Worm (Caenorhabditis elegans) whole organism, L4 larva: ENCODE data around the gene bath-24.
A peak's percentile ranks its signal among the peaks of the same experiment; 100 is the strongest.

Source experiments
- F26F4.8 ChIP-seq: fragments of 200-800 bp; sonication (Bioruptor generic); conservative IDR thresholded peaks from 2 replicates; pipeline ENCODE4 v1.3.6; 2022; ENCODE audit warnings: missing genetic modification characterization, missing compliant biosample characterization
- F44E2.7 ChIP-seq: fragments of 200-800 bp; sonication (Bioruptor generic); IDR thresholded peaks from 2 replicates; pipeline ENCODE4 v2.1.2; 2022; ENCODE audit warnings: missing genetic modification characterization, missing compliant biosample characterization
- T20F7.1 ChIP-seq: fragments of 200-800 bp; sonication (Bioruptor generic); optimal IDR thresholded peaks from 2 replicates; lab custom pipeline; 2018; ENCODE audit warnings: mild to moderate bottlenecking, missing genetic modification characterization, missing compliant biosample characterization
- T26A8.4 ChIP-seq: fragments of 200-800 bp; sonication (Bioruptor generic); IDR thresholded peaks from 2 replicates; pipeline ENCODE4 v1.3.6; 2022; ENCODE audit warnings: missing genetic modification characterization, missing compliant biosample characterization
- Y105C5A.15 ChIP-seq: fragments of 200-800 bp; sonication (Bioruptor generic); IDR thresholded peaks from 2 replicates; pipeline ENCODE4 v1.3.6; 2022; ENCODE audit warnings: missing genetic modification characterization, missing compliant biosample characterization
- ZK337.2 ChIP-seq: fragments of 200-800 bp; sonication (Bioruptor generic); IDR thresholded peaks from 2 replicates; pipeline ENCODE4 v1.3.6; 2022; ENCODE audit warnings: missing genetic modification reagents, missing genetic modification characterization, missing compliant biosample characterization
- aha-1 ChIP-seq: fragments of 150-350 bp; peaks from one replicate; lab custom pipeline; 2014; ENCODE audit warnings: missing biosample characterization, missing genetic modification characterization
- arid-1 ChIP-seq: fragments of 200-800 bp; sonication (Bioruptor generic); conservative IDR thresholded peaks from 2 replicates; pipeline ENCODE4 v1.3.6; 2022; ENCODE audit warnings: missing genetic modification reagents, missing genetic modification characterization, missing compliant biosample characterization
- ceh-44 ChIP-seq: fragments of 200-800 bp; sonication (Bioruptor generic); IDR thresholded peaks from 2 replicates; pipeline ENCODE4 v1.3.6; 2022; ENCODE audit warnings: missing genetic modification reagents, missing genetic modification characterization, missing compliant biosample characterization
- ceh-82 ChIP-seq: sonication (generic microtip); optimal IDR thresholded peaks from 2 replicates; lab custom pipeline; 2017; ENCODE audit warnings: missing biosample characterization, missing genetic modification characterization
- daf-12 ChIP-seq: fragments of 150-350 bp; optimal IDR thresholded peaks from 2 replicates; lab custom pipeline; 2014; ENCODE audit warnings: missing biosample characterization, missing genetic modification reagents, missing genetic modification characterization
- daf-8 ChIP-seq: fragments of 200-800 bp; sonication (Bioruptor generic); IDR thresholded peaks from 2 replicates; pipeline ENCODE4 v1.3.6; 2022; ENCODE audit warnings: missing genetic modification characterization, missing compliant biosample characterization
- egl-27 ChIP-seq: sonication (generic microtip); optimal IDR thresholded peaks from 3 replicates; lab custom pipeline; 2017; ENCODE audit warnings: missing biosample characterization, missing genetic modification reagents, missing genetic modification characterization
- egl-43 ChIP-seq: fragments of 200-800 bp; sonication (Bioruptor generic); IDR thresholded peaks from 2 replicates; pipeline ENCODE4 v1.3.6; 2022; ENCODE audit warnings: missing genetic modification reagents, missing genetic modification characterization, missing compliant biosample characterization
- fkh-10 ChIP-seq: fragments of 150-350 bp; optimal IDR thresholded peaks from 2 replicates; lab custom pipeline; 2014; ENCODE audit warnings: missing biosample characterization, missing genetic modification reagents, missing genetic modification characterization
- fos-1 ChIP-seq: fragments of 150-350 bp; optimal IDR thresholded peaks from 2 replicates; lab custom pipeline; 2014; ENCODE audit warnings: missing biosample characterization, missing genetic modification characterization
- hlh-30 ChIP-seq: sonication (generic microtip); optimal IDR thresholded peaks from 2 replicates; lab custom pipeline; 2017; ENCODE audit warnings: antibody characterized with exemption, mild to moderate bottlenecking, missing genetic modification characterization, missing compliant biosample characterization; ENCODE audit not compliant: insufficient read depth
- lin-1 ChIP-seq: fragments of 200-800 bp; sonication (Bioruptor generic); IDR thresholded peaks from 2 replicates; pipeline ENCODE4 v1.3.6; 2022; ENCODE audit warnings: missing genetic modification reagents, missing genetic modification characterization, missing compliant biosample characterization
- lin-13 ChIP-seq: fragments of 150-350 bp; optimal IDR thresholded peaks from 2 replicates; lab custom pipeline; 2014; ENCODE audit warnings: missing biosample characterization, missing genetic modification reagents, missing genetic modification characterization
- lin-29 ChIP-seq: fragments of 200-800 bp; sonication (Bioruptor generic); IDR thresholded peaks from 2 replicates; pipeline ENCODE4 v1.3.6; 2022; ENCODE audit warnings: missing genetic modification reagents, missing genetic modification characterization, missing compliant biosample characterization
- lin-38 ChIP-seq: fragments of 200-800 bp; sonication (Bioruptor generic); IDR thresholded peaks from 2 replicates; pipeline ENCODE4 v1.3.6; 2022; ENCODE audit warnings: missing genetic modification reagents, missing genetic modification characterization, missing compliant biosample characterization
- lsy-2 ChIP-seq, 2 experiments: fragments of 150-350 bp in 1 of 2; sonication (generic microtip) in 1 of 2; optimal IDR thresholded peaks; 2 replicates each; lab custom pipeline; 2014 to 2017; ENCODE audit warnings: missing biosample characterization in 2 of 2, missing genetic modification characterization in 2 of 2
- mxl-2 ChIP-seq: fragments of 200-800 bp; sonication (Bioruptor generic); conservative IDR thresholded peaks from 2 replicates; pipeline ENCODE4 v1.3.6; 2022; ENCODE audit warnings: missing genetic modification reagents, missing genetic modification characterization, missing compliant biosample characterization
- nhr-102 ChIP-seq: sonication (generic microtip); optimal IDR thresholded peaks from 2 replicates; lab custom pipeline; 2016; ENCODE audit warnings: mild to moderate bottlenecking, missing genetic modification characterization, moderate library complexity, missing compliant biosample characterization
- nhr-11 ChIP-seq: fragments of 150-350 bp; optimal IDR thresholded peaks from 2 replicates; lab custom pipeline; 2014; ENCODE audit warnings: missing biosample characterization, missing genetic modification characterization
- nhr-237 ChIP-seq: sonication (generic microtip); optimal IDR thresholded peaks from 2 replicates; lab custom pipeline; 2017; ENCODE audit warnings: missing biosample characterization, missing genetic modification characterization
- nhr-6 ChIP-seq: fragments of 150-350 bp; optimal IDR thresholded peaks from 2 replicates; lab custom pipeline; 2014; ENCODE audit warnings: missing biosample characterization, missing genetic modification characterization
- set-16 ChIP-seq: fragments of 200-800 bp; sonication (Bioruptor generic); IDR thresholded peaks from 2 replicates; pipeline ENCODE4 v1.3.6; 2022; ENCODE audit warnings: missing genetic modification reagents, missing genetic modification characterization, missing compliant biosample characterization
- tag-97 ChIP-seq: fragments of 200-800 bp; sonication (Bioruptor generic); IDR thresholded peaks from 2 replicates; pipeline ENCODE4 v1.3.6; 2022; ENCODE audit warnings: missing genetic modification characterization, missing compliant biosample characterization
- unc-39 ChIP-seq: sonication (generic microtip); optimal IDR thresholded peaks from 2 replicates; lab custom pipeline; 2017; ENCODE audit warnings: missing biosample characterization, missing genetic modification characterization
- unc-62 ChIP-seq, 3 experiments: fragments of 150-350 bp in 1 of 3; sonication (generic microtip); optimal IDR thresholded peaks in 2 of 3; peaks in 1 of 3; 1 replicate in 1 of 3; 2 replicates in 2 of 3; lab custom pipeline; 2014 to 2017; ENCODE audit warnings: missing biosample characterization in 3 of 3, missing genetic modification characterization in 3 of 3, missing genetic modification reagents in 3 of 3, missing genotype in 1 of 3
- zag-1 ChIP-seq: fragments of 150-350 bp; optimal IDR thresholded peaks from 2 replicates; lab custom pipeline; 2014; ENCODE audit warnings: missing biosample characterization, missing genetic modification characterization
- zip-11 ChIP-seq: fragments of 200-800 bp; sonication (Bioruptor generic); IDR thresholded peaks from 2 replicates; pipeline ENCODE4 v1.3.6; 2022; ENCODE audit warnings: missing genetic modification characterization, missing compliant biosample characterization
- zip-2 ChIP-seq: fragments of 150-350 bp; optimal IDR thresholded peaks from 2 replicates; lab custom pipeline; 2014; ENCODE audit warnings: missing biosample characterization, missing genetic modification characterization

The bath-24 gene

DNA sequence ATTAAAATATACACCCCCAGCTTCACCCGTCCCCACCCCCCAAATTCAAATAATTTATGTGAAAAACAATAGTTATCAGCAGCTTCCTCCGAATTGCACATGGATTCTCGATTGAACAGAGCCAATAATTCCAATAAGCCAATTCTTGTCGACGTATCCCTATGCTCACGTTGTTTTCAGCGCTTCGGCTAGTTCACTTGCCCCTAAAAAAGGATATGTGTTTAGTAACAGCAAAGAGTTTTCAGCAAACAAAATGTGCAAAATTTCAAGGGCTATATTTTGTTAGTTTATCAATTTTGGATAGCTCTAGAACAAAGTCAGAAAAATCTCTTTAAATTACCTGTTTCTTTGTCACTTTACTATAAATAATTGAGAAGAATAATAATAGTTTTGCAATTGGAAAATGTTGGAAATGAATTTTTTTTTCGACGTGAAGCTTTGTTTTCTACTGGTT is 38.3 kb upstream of the bath-24 start, which contains the start of the genes T16A1.5 and fbxc-49:
TSS of gene T16A1.5 (minus strand) at position 101 of the 454 bp plus-strand sequence.
TSS of gene fbxc-49 (plus strand) at position 404 of the 454 bp plus-strand sequence.
- TF ChIP-seq aha-1, result peak; percentile 74
- peak; percentile 37; the same call in 1 of the 2 replicates for TF ChIP-seq ZK337.2 (GFP tag; lab: Robert Waterston, UW)
- no peak for TF ChIP-seq mxl-2 (GFP tag; lab: Robert Waterston, UW)
- TF ChIP-seq set-16 (GFP tag; lab: Robert Waterston, UW), result no peak

DNA sequence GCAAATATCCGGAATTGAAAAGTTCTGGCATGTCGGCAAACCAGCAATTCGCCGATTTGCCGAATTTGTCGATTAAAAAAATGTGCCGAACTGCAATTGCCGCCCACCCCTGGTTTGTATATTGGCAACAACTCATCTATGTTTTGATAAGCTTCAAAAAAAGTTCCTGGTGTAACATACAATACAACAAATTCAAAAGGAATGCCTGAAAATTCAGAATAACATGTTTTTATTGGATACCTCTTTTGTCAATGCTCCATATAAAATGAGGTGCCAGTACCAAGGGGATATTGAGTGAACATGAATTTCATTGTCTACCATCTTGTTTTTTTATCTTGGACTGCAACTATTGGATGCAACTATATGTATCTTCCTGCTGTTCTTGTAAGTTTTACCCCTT is 35.9 kb upstream of the bath-24 start, which contains the start of gene T16A1.4:
TSS of gene T16A1.4 (plus strand) at position 301 of the 400 bp plus-strand sequence.
- TF ChIP-seq F44E2.7 (GFP tag; lab: Robert Waterston, UW) (no peak), daf-8 (GFP tag; lab: Robert Waterston, UW) (no peak), nhr-6 (tag; lab: Kevin White, UChicago) (no peak), lsy-2 (tag; optimal IDR thresholded peaks at IDR 0.05; lab: Kevin White, UChicago) (no peak), lin-38 (no peak), unc-62 (GFP tag; optimal IDR thresholded peaks at IDR 0.05 in 1 of 2; lab: Kevin White, UChicago) (no peak), unc-62 (tag; optimal IDR thresholded peaks at IDR 0.05; lab: Kevin White, UChicago) (no peak)

DNA sequence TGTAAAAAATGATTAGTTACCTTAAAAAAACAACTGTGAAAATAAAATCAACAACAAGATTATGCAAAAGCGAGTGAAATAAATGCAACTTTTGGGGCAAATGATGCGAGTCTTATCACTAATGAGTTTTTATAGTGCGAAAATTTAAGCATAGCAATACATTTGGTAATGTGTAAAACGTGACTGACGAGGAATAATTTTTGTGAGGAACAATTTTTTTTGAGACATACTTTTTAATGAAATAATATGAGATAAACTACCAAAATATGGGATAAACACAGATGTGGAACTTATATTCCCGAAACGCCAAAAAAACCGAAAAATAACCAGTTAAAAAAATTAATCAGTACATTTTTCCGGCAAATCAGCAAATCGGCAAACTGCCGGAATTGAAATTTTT is 35.0 kb upstream of the bath-24 start, which contains the start of gene F07E5.9:
TSS of gene F07E5.9 (minus strand) at position 101 of the 400 bp plus-strand sequence.
- no peak for TF ChIP-seq zag-1 (tag; lab: Kevin White, UChicago)
- TF ChIP-seq tag-97 (GFP tag; lab: Robert Waterston, UW), result no peak
- TF ChIP-seq lin-29 (GFP tag; lab: Robert Waterston, UW), result no peak
- TF ChIP-seq ceh-44 (GFP tag; lab: Robert Waterston, UW), result no peak
- no peak for TF ChIP-seq nhr-102
- TF ChIP-seq F26F4.8 (GFP tag; lab: Robert Waterston, UW), result no peak
- no peak for TF ChIP-seq nhr-11 (tag; lab: Kevin White, UChicago)

DNA sequence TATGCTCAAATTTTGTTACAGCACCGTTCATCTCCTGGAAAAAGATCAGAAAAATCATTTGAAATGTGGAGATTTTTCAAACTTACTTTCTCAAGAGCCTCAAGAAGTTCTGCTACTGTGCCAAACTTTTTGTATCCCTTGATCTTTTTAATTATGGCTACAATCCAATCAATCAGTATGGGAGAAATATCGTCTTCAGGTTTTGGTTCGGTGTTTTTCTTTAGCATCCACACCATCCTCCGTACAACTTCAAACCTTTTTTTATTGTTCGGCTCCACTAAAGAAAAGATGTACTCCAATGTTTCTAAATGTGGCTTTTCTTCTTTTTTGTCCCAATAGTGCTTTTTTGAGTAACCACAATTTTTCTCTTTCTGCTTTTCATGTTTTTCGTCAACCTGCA is 31.1 kb upstream of the bath-24 start:
- TF ChIP-seq fos-1 (tag; lab: Kevin White, UChicago), result no peak
- no peak for TF ChIP-seq nhr-237 (tag; lab: Kevin White, UChicago)
- TF ChIP-seq lin-29 (GFP tag; lab: Robert Waterston, UW), result no peak
- no peak for TF ChIP-seq lin-1 (GFP tag; lab: Robert Waterston, UW)
- TF ChIP-seq unc-62 (GFP tag; optimal IDR thresholded peaks at IDR 0.05 in 1 of 2; lab: Kevin White, UChicago), result peak in 1 of 2 experiments; percentile 95
- TF ChIP-seq unc-62 (tag; optimal IDR thresholded peaks at IDR 0.05; lab: Kevin White, UChicago), result no peak

DNA sequence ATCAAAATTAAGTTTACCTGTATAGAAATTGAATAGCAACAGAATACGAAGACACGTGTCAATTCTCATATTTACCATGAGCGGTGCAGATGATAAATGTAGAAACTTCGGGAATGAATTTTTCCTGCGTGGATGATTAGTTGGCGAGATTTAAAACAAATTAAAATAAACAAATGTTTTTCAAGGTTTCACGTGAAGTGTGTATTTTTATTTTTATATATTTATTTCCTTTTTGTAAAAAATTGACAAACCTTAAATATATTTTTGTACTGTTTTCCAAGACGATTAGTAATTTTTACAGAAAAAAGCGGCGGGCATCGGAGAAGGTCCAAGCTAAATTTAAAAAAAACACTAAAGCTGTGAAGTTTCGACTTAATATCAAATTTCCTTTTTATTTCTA is 30.1 kb upstream of the bath-24 start, which contains the start of gene F07E5.8:
TSS of gene F07E5.8 (minus strand) at position 101 of the 400 bp plus-strand sequence.
- TF ChIP-seq hlh-30 (no peak), T26A8.4 (no peak), set-16 (GFP tag; lab: Robert Waterston, UW) (no peak)

DNA sequence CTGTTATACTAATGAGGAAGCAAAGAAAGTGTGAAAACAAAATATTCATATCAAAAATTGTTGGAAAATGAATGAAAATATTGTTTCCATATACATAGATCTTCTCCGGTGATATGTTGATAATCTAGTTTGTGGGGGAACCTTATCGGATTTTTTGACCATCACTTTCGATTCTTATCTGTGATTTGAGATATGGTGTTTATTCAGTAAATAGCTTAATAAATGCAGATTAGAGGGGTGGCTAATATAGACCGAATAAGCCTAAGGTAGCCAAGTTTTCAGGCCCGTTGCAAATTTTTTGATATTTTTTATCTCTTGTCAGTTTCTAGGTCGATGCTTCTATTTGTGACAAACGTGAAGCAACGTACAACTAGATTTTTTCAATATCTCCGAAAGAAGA is 26.0 kb upstream of the bath-24 start, which contains the start of gene F07E5.7:
TSS of gene F07E5.7 (minus strand) at position 101 of the 400 bp plus-strand sequence.
- TF ChIP-seq unc-39 (tag; lab: Kevin White, UChicago) (no peak), lsy-2 (tag; optimal IDR thresholded peaks at IDR 0.05; lab: Kevin White, UChicago) (no peak), Y105C5A.15 (GFP tag; lab: Robert Waterston, UW) (no peak), zip-2 (no peak), daf-12 (tag; lab: Kevin White, UChicago) (no peak), arid-1 (GFP tag; lab: Robert Waterston, UW) (no peak), T20F7.1 (GFP tag; lab: Kevin White, UChicago) (no peak), zip-11 (GFP tag; lab: Robert Waterston, UW) (no peak), ceh-44 (GFP tag; lab: Robert Waterston, UW) (no peak), ZK337.2 (GFP tag; lab: Robert Waterston, UW) (no peak), fkh-10 (GFP tag; lab: Kevin White, UChicago) (no peak), ceh-82 (tag; lab: Kevin White, UChicago) (no peak), egl-27 (tag; lab: Kevin White, UChicago) (no peak), egl-43 (GFP tag; lab: Robert Waterston, UW) (no peak), lin-13 (no peak), nhr-6 (tag; lab: Kevin White, UChicago) (no peak)
